Fruit fly (Drosophila melanogaster): ENCODE results near the gene mod.

mod gene

dm6 chr3R:32051782-32052503, at the start of gene mod, which contains the start of gene krz:
Gene mod (plus strand): TSS chr3R:32052060.
Gene krz (minus strand): TSS chr3R:32051993.
- TF ChIP-seq CG8478 (optimal IDR thresholded peaks at IDR 0.05), result no peak
- TF ChIP-seq CTCF (optimal IDR thresholded peaks at IDR 0.05), result no peak

dm6 chr3R:32006330-32006729, 45.5 kb upstream of the mod start:
- TF ChIP-seq CTCF (optimal IDR thresholded peaks at IDR 0.05), result peak; percentile 57 to 59
- no peak for TF ChIP-seq CG8478 (optimal IDR thresholded peaks at IDR 0.05)

dm6 chr3R:32015400-32016215, 36.3 kb upstream of the mod start, which contains the start of gene heph:
Gene heph (minus strand): TSS chr3R:32015520.
- TF ChIP-seq CG8478 (optimal IDR thresholded peaks at IDR 0.05), result no peak
- no peak for TF ChIP-seq CTCF (optimal IDR thresholded peaks at IDR 0.05)

dm6 chr3R:32022088-32022487, 29.8 kb upstream of the mod start:
- TF ChIP-seq CTCF (optimal IDR thresholded peaks at IDR 0.05) (no peak), CG8478 (optimal IDR thresholded peaks at IDR 0.05) (no peak)

- TF ChIP-seq CG8478 (optimal IDR thresholded peaks at IDR 0.05), result no peak
- TF ChIP-seq CTCF (optimal IDR thresholded peaks at IDR 0.05), result no peak
These were observed 22.7 kb upstream of the mod start for dm6 chr3R:32029134-32029533.

- TF ChIP-seq CG8478 (optimal IDR thresholded peaks at IDR 0.05), result no peak
- TF ChIP-seq CTCF (optimal IDR thresholded peaks at IDR 0.05), result no peak
These were observed 19.0 kb upstream of the mod start for dm6 chr3R:32032885-32033284.

- TF ChIP-seq CTCF (optimal IDR thresholded peaks at IDR 0.05), result no peak
- TF ChIP-seq CG8478 (optimal IDR thresholded peaks at IDR 0.05), result no peak
These were observed 13.8 kb upstream of the mod start, which contains the start of gene Pos for dm6 chr3R:32038030-32038429. Gene Pos (plus strand): TSS chr3R:32038330.

dm6 chr3R:32043778-32044177, 8.1 kb upstream of the mod start:
- TF ChIP-seq CTCF (optimal IDR thresholded peaks at IDR 0.05) (no peak), CG8478 (optimal IDR thresholded peaks at IDR 0.05) (no peak)

- TF ChIP-seq CTCF (optimal IDR thresholded peaks at IDR 0.05) (no peak), CG8478 (optimal IDR thresholded peaks at IDR 0.05) (no peak)
These were observed 5.2 kb upstream of the mod start for dm6 chr3R:32046658-32047057.

dm6 chr3R:32050685-32051084, 1.2 kb upstream of the mod start:
- TF ChIP-seq CTCF (optimal IDR thresholded peaks at IDR 0.05), result no peak

dm6 chr3R:32052504-32052815, 600 bp downstream of the mod start:
- no peak for TF ChIP-seq CTCF (optimal IDR thresholded peaks at IDR 0.05)
- no peak for TF ChIP-seq CG8478 (optimal IDR thresholded peaks at IDR 0.05)

dm6 chr3R:32060214-32060613, 8.4 kb downstream of the mod start:
- TF ChIP-seq CTCF (optimal IDR thresholded peaks at IDR 0.05) (no peak), CG8478 (optimal IDR thresholded peaks at IDR 0.05) (no peak)

dm6 chr3R:32068110-32068685, 16.3 kb downstream of the mod start, which contains the start of gene Map205:
Gene Map205 (minus strand): TSS chr3R:32068441.
- TF ChIP-seq CTCF (optimal IDR thresholded peaks at IDR 0.05), result peak; percentile 3 to 19
- no peak for TF ChIP-seq CG8478 (optimal IDR thresholded peaks at IDR 0.05)
